Fruit fly (Drosophila melanogaster): ENCODE results near the gene Cortactin.

DNA sequence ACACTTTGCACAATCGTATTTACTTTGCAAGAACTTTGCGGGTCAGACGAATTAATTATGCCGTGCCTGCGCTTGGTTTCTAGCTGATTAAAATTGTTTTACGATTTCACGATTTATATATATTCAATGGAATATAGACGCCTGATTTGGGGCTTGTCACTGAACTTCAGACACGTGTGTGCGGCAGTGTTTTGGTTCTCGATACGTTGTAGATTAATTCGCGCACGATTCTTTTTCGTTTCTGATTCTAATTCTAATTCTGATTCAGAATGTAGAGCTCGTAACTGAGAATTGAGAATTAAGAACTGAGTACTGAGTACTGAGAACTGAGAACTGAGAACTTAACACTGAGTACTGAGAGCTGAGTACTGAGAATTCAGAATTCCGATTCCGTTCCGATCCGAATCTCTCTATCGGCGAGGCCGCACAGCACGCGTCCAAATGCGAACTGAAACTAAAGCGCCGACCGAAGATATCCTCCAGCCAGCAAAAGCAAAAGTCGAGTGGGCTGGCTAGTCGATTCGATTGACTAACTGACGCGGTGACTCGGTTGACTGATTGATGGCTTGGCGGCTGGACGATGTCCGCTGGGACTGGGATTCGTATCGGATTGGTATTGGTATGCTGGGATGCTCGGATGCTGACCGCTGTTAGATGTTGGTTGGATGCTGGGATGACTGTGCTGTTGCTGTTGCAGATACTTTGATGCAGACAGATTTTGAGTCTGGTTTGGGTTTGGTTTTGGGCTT, 41.3 kb downstream of the Cortactin start:
- TF ChIP-seq Dll (optimal IDR thresholded peaks at IDR 0.05) (no peak), CG8478 (optimal IDR thresholded peaks at IDR 0.05) (no peak), EcR (GFP tag; optimal IDR thresholded peaks at IDR 0.05) (no peak), psq (optimal IDR thresholded peaks at IDR 0.05) (no peak)

Measured in whole organism.